Worm (Caenorhabditis elegans) whole organism, midembryonic: ENCODE measurements around the gene K02D10.2.

Experiments
- T22C8.4 ChIP-seq: fragments of 200-800 bp; sonication (Bioruptor generic); IDR thresholded peaks from 2 replicates; pipeline ENCODE4 v1.3.6; 2022; ENCODE audit warnings: missing genetic modification characterization, missing compliant biosample characterization
- flt-1 ChIP-seq: fragments of 200-800 bp; sonication (Bioruptor generic); IDR thresholded peaks from 2 replicates; pipeline ENCODE4 v1.3.6; 2022; ENCODE audit warnings: missing genetic modification characterization, missing compliant biosample characterization
- tab-1 ChIP-seq: fragments of 200-800 bp; sonication (Bioruptor generic); IDR thresholded peaks from 2 replicates; pipeline ENCODE4 v1.3.6; 2022; ENCODE audit warnings: missing genetic modification characterization, missing compliant biosample characterization
- ztf-23 ChIP-seq: fragments of 200-800 bp; sonication (Bioruptor generic); IDR thresholded peaks from 2 replicates; pipeline ENCODE4 v1.3.6; 2022; ENCODE audit warnings: missing genetic modification reagents, missing genetic modification characterization, missing compliant biosample characterization
- ztf-29 ChIP-seq: fragments of 200-800 bp; sonication (Bioruptor generic); IDR thresholded peaks from 2 replicates; pipeline ENCODE4 v1.3.6; 2022; ENCODE audit warnings: missing genetic modification reagents, missing genetic modification characterization, missing compliant biosample characterization

DNA sequence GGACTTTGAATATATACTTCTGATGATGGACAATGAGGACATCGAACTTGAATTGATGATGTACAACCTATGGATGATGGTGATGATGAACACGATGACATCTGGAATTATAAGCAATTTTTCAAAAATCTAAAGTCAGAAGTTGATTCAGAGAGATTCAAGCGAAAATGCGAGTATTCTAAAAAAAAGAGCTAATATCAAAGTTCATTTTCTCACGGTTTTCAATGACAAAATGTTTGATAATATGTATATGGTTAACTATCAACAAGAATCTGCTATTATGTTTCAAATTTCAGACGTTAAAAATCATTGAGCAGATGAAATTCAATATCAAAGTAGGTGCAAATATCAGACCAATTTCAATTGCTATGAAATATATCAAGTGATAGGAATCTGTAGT lies 8.8 kb upstream of the K02D10.2 start, which contains the start of gene K02D10.4:
- TF ChIP-seq flt-1 (GFP tag; lab: Robert Waterston, UW) = no peak
- no peak for TF ChIP-seq T22C8.4 (GFP tag; lab: Robert Waterston, UW)
- no peak for TF ChIP-seq tab-1 (GFP tag; lab: Robert Waterston, UW)
- TF ChIP-seq ztf-29 (GFP tag; lab: Robert Waterston, UW) = no peak
- TF ChIP-seq ztf-23 (GFP tag; lab: Robert Waterston, UW) = no peak
